Worm (Caenorhabditis elegans): ENCODE results near the gene F29A7.8.

Gene F29A7.8

DNA sequence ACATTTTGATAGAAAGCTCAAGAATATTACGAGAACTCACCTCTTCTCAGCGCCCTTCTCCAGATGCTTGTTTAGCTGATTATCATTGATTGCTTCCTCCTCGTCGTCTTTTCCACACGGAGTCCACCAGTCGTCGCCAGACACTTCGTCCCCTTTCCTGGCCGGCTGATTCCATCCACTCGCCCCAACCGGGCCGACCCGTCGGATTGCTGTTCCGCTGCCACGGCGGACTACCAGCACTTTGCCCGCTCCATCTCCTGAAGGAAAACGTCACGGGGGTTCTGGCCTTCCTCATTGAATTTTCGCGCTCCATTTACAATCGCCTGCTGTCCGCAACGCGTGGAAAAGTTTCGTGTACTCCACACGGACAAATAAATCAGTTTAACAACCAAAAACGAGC lies 25.5 kb upstream of the F29A7.8 start:
- TF ChIP-seq dao-5 (tag; optimal IDR thresholded peaks at IDR 0.05): no peak
- no peak for TF ChIP-seq W03F9.2 (tag; optimal IDR thresholded peaks at IDR 0.05)
- no peak for TF ChIP-seq him-1 (tag; optimal IDR thresholded peaks at IDR 0.05)

DNA sequence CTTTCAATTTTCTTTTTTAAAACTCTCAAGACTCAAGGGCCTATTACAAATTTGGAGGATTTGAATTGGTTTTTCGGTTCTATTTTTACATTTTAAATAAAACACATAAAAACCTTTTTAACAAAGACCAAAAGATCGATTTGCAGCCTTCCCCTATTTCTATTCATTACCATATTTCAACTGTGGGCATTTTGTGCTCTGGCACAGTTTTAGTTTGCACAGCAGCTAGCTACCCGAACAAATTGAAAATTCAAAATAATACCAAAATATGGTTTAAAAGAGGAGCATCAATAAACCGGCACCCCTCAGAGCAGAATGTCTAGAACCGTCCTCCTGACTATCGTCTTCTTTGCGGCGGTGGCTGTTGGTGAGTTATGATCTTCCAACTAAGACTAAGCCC lies 23.5 kb upstream of the F29A7.8 start, which contains the start of gene F08D12.2:
Gene F08D12.2, plus strand, starts transcription at position 301 of the 400 bp plus-strand sequence.
- TF ChIP-seq W03F9.2 (tag; optimal IDR thresholded peaks at IDR 0.05) (no peak), dao-5 (tag; optimal IDR thresholded peaks at IDR 0.05) (no peak), him-1 (tag; optimal IDR thresholded peaks at IDR 0.05) (no peak)

DNA sequence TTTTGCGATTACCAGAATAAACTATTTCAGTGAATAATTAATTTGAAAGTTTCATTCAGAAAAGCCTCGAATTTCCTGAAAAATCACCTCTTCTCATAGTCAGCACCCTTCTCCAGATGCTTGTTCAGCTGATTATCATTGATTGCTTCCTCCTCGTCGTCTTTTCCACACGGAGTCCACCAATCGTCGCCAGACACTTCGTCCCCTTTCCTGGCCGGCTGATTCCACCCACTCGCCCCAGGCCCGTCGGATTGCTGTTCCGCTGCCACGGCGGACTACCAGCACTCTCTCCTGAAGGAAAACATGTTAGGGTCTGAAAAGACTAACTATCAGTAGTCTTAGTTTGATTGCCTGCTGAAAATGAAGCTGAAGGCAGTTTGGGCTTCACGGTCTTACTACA lies 22.9 kb upstream of the F29A7.8 start:
- TF ChIP-seq dao-5 (tag; optimal IDR thresholded peaks at IDR 0.05): no peak
- no peak for TF ChIP-seq him-1 (tag; optimal IDR thresholded peaks at IDR 0.05)
- no peak for TF ChIP-seq W03F9.2 (tag; optimal IDR thresholded peaks at IDR 0.05)

DNA sequence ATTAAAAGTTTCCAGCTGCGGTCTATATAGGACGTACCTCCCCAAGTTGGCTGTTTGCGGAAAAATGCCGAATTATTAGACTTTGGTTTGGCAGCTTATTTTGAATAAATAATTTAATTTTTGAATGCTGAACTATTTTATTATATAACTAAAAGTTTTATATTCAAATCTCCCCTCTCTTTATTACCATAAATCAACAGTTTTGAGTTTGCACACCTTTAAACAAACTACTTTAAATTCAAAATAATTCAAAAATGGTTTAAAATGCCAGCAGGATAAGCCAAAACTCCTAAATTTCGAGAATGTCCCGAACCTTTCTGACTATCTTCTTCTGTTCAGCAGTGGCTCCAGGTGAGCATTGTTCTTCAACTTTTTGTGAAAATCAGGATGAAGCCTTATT lies 21.4 kb upstream of the F29A7.8 start, which contains the start of gene F08D12.3:
Gene F08D12.3, plus strand, starts transcription at position 301 of the 400 bp plus-strand sequence.
- TF ChIP-seq W03F9.2 (tag; optimal IDR thresholded peaks at IDR 0.05): no peak
- no peak for TF ChIP-seq him-1 (tag; optimal IDR thresholded peaks at IDR 0.05)
- TF ChIP-seq dao-5 (tag; optimal IDR thresholded peaks at IDR 0.05): no peak

DNA sequence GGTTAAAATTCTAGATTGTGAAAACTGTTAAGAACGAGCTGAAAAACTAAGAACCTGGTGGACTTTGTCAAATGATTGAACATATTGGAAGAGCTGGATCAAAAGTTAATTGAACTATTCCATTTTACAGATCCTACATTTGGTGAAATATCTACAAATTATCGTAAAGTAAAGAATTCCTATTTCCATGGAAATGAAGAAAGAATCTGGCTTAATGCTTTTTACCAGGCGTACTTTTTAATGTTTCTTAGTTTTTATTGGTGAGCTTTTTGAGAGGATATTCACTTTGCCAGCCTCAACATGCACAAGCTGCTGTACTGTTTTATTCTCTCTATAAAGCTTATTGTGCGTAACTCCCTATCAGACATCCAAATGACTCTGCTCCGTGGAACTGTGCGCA lies 20.0 kb upstream of the F29A7.8 start, which contains the start of gene F08D12.4:
Gene F08D12.4, plus strand, starts transcription at position 301 of the 400 bp plus-strand sequence.
- no peak for TF ChIP-seq W03F9.2 (tag; optimal IDR thresholded peaks at IDR 0.05)
- no peak for TF ChIP-seq him-1 (tag; optimal IDR thresholded peaks at IDR 0.05)
- no peak for TF ChIP-seq dao-5 (tag; optimal IDR thresholded peaks at IDR 0.05)

DNA sequence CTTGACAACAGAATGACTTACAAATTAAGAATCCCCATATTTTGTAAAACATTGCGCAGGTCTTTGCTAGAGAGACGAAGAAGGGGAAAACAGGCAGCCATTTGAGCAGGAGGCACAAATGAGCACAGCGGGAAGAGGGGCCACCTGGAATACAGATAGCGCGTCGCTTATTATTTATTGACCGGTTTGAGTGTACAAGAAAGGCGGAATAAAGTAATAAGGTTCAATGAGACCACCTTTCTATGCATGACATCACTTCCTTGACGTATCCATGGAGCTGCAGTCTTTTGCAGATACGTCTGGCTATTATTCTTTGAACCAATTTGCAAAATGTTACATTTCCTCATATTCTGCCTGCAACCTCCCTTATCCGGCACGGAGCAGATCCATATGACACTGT lies 17.1 kb upstream of the F29A7.8 start, which contains the start of gene fbxb-111:
Gene fbxb-111, minus strand, starts transcription at position 101 of the 400 bp plus-strand sequence.
- no peak for TF ChIP-seq dao-5 (tag; optimal IDR thresholded peaks at IDR 0.05)
- no peak for TF ChIP-seq W03F9.2 (tag; optimal IDR thresholded peaks at IDR 0.05)
- no peak for TF ChIP-seq him-1 (tag; optimal IDR thresholded peaks at IDR 0.05)

DNA sequence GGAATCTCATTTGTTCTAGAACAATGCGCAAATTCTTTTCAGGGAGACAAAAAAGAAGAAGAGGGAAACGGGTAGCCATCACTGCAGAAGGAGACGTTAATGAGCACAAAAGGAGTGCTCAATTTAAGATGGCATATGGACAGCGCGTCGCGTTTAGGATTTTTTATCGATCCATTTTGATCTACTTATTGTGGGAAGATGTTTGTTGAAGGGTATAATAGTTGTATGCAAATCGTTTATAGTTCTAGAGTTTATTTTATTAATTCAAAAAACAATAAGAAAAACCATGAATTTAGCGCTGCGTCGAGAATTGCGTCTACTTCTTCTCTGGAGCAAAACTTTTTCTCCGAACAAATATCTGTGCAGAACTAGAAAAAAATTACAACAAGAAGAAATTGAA lies 15.7 kb upstream of the F29A7.8 start, which contains the start of gene sdz-9:
Gene sdz-9, minus strand, starts transcription at position 101 of the 400 bp plus-strand sequence.
- TF ChIP-seq W03F9.2 (tag; optimal IDR thresholded peaks at IDR 0.05): no peak
- TF ChIP-seq dao-5 (tag; optimal IDR thresholded peaks at IDR 0.05): no peak
- TF ChIP-seq him-1 (tag; optimal IDR thresholded peaks at IDR 0.05): no peak

DNA sequence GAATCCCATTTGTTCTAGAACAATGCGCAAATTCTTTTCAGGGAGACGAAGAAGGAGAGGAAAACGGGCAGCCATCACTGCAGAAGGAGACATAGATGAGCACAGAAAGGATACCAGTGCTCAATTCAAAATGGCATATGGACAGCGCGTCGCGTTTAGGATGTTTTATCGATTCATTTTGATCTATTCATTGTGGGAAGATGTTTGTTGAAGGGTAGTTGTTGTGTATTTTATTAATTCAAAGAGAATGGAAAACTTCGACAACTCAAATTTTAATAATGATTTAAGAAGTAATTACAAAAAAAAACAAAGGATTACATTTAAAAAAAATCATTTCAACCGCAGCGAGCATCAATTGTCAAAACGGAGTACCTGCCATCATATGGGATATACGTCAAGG lies 14.3 kb upstream of the F29A7.8 start, which contains the start of gene sdz-10:
Gene sdz-10, minus strand, starts transcription at position 101 of the 400 bp plus-strand sequence.
- TF ChIP-seq W03F9.2 (tag; optimal IDR thresholded peaks at IDR 0.05) (no peak), dao-5 (tag; optimal IDR thresholded peaks at IDR 0.05) (no peak), him-1 (tag; optimal IDR thresholded peaks at IDR 0.05) (no peak)

DNA sequence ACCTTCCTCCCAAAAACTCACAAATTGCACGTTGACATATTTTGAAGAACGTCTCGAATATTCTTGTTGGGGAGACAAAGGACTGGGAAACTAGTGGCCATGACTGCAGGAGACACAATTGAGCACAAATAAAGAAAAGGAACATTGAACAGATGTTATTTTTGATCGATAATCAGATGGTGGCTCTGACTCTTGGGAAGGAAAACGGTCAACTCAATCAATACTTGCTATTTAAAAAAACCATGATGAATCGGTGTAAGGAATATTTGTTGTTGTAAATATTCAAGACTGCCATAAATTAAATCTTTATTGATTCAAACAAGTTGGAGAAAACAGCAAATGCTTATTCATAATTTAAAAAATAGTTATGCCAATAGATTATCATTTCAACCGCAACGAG lies 12.9 kb upstream of the F29A7.8 start, which contains the start of gene fbxb-105:
Gene fbxb-105, minus strand, starts transcription at position 101 of the 400 bp plus-strand sequence.
- TF ChIP-seq dao-5 (tag; optimal IDR thresholded peaks at IDR 0.05) (no peak), him-1 (tag; optimal IDR thresholded peaks at IDR 0.05) (no peak), W03F9.2 (tag; optimal IDR thresholded peaks at IDR 0.05) (no peak)

DNA sequence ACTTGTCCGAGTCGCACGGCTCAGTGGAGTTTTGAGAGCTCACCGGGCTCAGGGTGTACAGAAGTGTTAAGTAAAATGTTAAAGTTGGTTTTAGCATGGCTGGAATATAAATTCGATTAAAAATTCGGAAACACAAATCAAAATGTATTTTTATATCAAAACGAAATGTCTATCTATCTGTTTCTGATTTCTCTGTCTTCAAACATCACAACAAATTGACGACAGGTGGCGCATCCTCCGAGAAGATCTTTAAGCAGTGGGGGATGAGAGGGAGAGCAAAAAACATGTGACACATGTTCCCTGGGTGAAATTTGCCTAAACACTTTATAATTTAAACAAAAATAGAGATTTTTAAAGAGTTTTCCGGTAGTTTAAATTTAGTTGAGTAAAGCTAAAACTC lies 11.2 kb upstream of the F29A7.8 start, which contains the start of gene F08D12.7:
Gene F08D12.7, minus strand, starts transcription at position 101 of the 400 bp plus-strand sequence.
- TF ChIP-seq W03F9.2 (tag; optimal IDR thresholded peaks at IDR 0.05): no peak
- TF ChIP-seq him-1 (tag; optimal IDR thresholded peaks at IDR 0.05): no peak
- TF ChIP-seq dao-5 (tag; optimal IDR thresholded peaks at IDR 0.05): no peak

DNA sequence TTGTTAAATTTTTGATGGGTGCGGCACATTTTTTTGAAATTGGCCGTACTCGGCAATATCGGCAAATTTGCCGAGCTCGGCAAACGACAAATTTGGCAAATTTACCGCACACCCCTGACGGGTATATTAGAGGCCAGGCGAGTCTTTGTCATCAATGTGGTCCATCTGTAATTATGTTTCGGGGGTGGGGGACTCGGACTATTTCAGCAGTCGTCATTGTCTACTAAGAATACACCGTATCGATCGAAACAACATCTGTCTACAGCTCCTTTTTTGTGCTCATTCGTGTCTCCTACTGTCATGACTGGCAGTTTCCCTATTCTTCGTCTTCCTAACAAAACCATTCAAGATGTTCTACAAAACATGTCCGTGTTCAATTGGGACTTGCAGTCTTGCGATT lies 8.5 kb upstream of the F29A7.8 start, which contains the start of gene F08D12.15:
Gene F08D12.15, plus strand, starts transcription at position 301 of the 400 bp plus-strand sequence.
- TF ChIP-seq W03F9.2 (tag; optimal IDR thresholded peaks at IDR 0.05) (no peak), dao-5 (tag; optimal IDR thresholded peaks at IDR 0.05) (no peak), him-1 (tag; optimal IDR thresholded peaks at IDR 0.05) (no peak)

DNA sequence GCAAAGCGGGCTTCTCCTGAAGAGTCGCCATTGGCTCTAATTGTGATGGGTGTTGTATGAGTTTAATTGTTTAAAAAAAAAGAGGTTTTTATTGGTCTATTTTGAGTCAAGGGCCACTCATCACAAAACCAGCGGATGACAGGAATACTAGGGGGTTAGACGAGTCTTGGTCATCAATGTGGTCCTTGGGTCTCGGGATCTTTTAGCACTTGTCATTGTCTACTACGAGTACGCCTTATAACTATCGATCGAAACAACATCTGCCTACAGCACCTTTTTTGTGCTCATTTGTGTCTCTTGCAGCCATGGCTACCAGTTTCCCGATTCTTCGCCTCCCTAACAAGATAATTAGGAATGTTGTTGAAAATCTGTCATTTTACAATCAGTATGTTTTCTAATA lies 6.8 kb upstream of the F29A7.8 start, which contains the start of gene fbxb-108:
Gene fbxb-108, plus strand, starts transcription at position 301 of the 400 bp plus-strand sequence.
- no peak for TF ChIP-seq dao-5 (tag; optimal IDR thresholded peaks at IDR 0.05)
- TF ChIP-seq W03F9.2 (tag; optimal IDR thresholded peaks at IDR 0.05): no peak
- TF ChIP-seq him-1 (tag; optimal IDR thresholded peaks at IDR 0.05): no peak

DNA sequence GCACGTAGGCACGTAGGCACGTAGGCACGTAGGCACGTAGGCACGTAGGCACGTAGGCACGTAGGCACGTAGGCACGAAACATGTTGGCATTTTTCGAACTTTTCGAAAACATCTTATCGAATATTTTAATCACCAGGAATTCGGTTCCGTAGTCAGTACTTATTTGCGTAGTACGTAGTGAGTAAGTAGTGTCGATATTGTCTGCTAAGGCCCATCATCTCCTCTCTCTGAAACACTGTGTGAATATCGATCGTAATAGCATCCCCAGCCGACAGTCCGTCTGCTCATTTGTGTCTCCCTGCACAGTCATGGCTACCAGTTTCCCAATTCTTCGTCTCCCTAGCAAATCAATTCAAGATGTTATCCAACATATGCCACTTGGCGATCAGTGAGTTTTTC lies 4.3 kb upstream of the F29A7.8 start, which contains the start of gene fbxb-106:
Gene fbxb-106, plus strand, starts transcription at position 301 of the 400 bp plus-strand sequence.
- TF ChIP-seq him-1 (tag; optimal IDR thresholded peaks at IDR 0.05) (no peak), W03F9.2 (tag; optimal IDR thresholded peaks at IDR 0.05) (no peak), dao-5 (tag; optimal IDR thresholded peaks at IDR 0.05) (no peak)

DNA sequence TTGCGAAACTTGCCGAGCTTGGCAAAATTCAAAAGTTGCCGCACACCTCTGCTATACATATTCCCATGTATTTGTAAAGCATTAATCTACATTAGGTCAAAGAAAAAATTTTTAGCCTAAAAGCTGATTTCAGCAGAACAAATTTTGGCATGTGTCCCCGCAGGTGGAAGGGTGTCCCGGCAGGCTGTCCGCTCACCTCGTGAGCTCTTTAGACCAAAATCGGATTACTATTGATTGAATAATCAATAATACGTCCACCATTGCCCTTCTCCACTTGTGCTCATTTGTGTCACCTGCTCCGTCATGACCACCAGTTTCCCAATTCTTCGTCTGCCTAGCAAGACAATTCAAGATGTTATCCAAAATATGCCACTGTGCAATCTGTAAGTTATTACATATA lies 622 bp upstream of the F29A7.8 start, which contains the start of gene fbxb-107:
Gene fbxb-107, plus strand, starts transcription at position 297 of the 400 bp plus-strand sequence.
- TF ChIP-seq W03F9.2 (tag; optimal IDR thresholded peaks at IDR 0.05): no peak
- no peak for TF ChIP-seq dao-5 (tag; optimal IDR thresholded peaks at IDR 0.05)
- TF ChIP-seq him-1 (tag; optimal IDR thresholded peaks at IDR 0.05): no peak
